Worm (Caenorhabditis elegans): Measurements from ENCODE around the gene Y9C9A.13.

The Y9C9A.13 gene

DNA sequence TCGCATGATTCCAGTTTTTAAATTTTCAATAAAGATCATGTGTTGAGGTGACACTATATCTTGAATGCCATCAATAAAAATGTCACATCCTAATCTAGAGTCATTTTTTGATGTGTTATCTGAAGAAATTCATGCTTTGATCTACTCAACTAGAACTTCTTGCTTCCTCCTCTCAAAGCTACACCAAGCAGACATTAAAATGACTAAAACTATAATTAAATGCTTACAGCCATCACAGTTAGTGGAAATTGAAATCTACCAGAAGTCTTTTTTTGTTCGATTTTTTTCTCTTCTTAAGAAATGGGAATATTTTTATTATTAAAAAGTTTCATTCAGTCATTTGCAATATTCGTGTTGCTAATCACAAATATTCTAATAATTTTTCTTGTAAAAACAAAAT, 51.5 kb downstream of the Y9C9A.13 start, which contains the start of gene str-158:
TSS of gene str-158 (plus strand) at position 301 of the 400 bp plus-strand sequence.
- TF ChIP-seq nhr-12 (tag; optimal IDR thresholded peaks at IDR 0.05) (no peak), nhr-2 (tag; optimal IDR thresholded peaks at IDR 0.05) (no peak), unc-120 (tag; optimal IDR thresholded peaks at IDR 0.05; ENCODE audit: poor library complexity, severe bottlenecking) (no peak), hlh-1 (tag; optimal IDR thresholded peaks at IDR 0.05) (no peak), ceh-43 (GFP tag; optimal IDR thresholded peaks at IDR 0.05) (no peak), cnd-1 (tag; optimal IDR thresholded peaks at IDR 0.05) (no peak), nhr-76 (tag; optimal IDR thresholded peaks at IDR 0.05) (no peak), elt-3 (tag; optimal IDR thresholded peaks at IDR 0.05) (no peak), pha-4 (tag; optimal IDR thresholded peaks at IDR 0.05) (no peak), ham-2 (GFP tag; optimal IDR thresholded peaks at IDR 0.05) (no peak), nhr-237 (tag; optimal IDR thresholded peaks at IDR 0.05) (no peak), tbx-8 (GFP tag; optimal IDR thresholded peaks at IDR 0.05) (no peak), ceh-39 (tag; optimal IDR thresholded peaks at IDR 0.05) (no peak)
